Worm (Caenorhabditis elegans) whole organism, L3 larva: ENCODE data around the gene C05E4.12.
A peak's percentile ranks its signal among the peaks of the same experiment; 100 is the strongest.

Source experiments
- R02D3.7 ChIP-seq: fragments of 150-350 bp; optimal IDR thresholded peaks from 2 replicates; lab custom pipeline; 2014; ENCODE audit warnings: missing biosample characterization, missing genetic modification characterization
- ZK546.5 ChIP-seq: sonication (generic microtip); optimal IDR thresholded peaks from 2 replicates; lab custom pipeline; 2017; ENCODE audit warnings: missing biosample characterization, missing genetic modification characterization
- aly-2 ChIP-seq: fragments of 150-350 bp; optimal IDR thresholded peaks from 2 replicates; lab custom pipeline; 2014; ENCODE audit warnings: missing biosample characterization, missing genetic modification characterization
- ama-1 ChIP-seq: fragments of 150-350 bp; optimal IDR thresholded peaks from 2 replicates; lab custom pipeline; 2018
- ceh-16 ChIP-seq: sonication (generic microtip); optimal IDR thresholded peaks from 2 replicates; lab custom pipeline; 2017; ENCODE audit warnings: missing biosample characterization, missing genetic modification characterization
- ceh-28 ChIP-seq: fragments of 150-350 bp; optimal IDR thresholded peaks from 2 replicates; lab custom pipeline; 2014; ENCODE audit warnings: missing biosample characterization, missing genetic modification reagents, missing genetic modification characterization
- daf-12 ChIP-seq: fragments of 150-350 bp; optimal IDR thresholded peaks from 2 replicates; lab custom pipeline; 2014; ENCODE audit warnings: missing biosample characterization, missing genetic modification reagents, missing genetic modification characterization
- egl-27 ChIP-seq: sonication (generic microtip); optimal IDR thresholded peaks from 4 replicates; lab custom pipeline; 2017; ENCODE audit warnings: missing biosample characterization, missing genetic modification reagents, missing genetic modification characterization
- elt-2 ChIP-seq: sonication (generic microtip); optimal IDR thresholded peaks from 2 replicates; lab custom pipeline; 2016; ENCODE audit warnings: missing genetic modification reagents, mild to moderate bottlenecking, missing genetic modification characterization, missing compliant biosample characterization
- elt-3 ChIP-seq, 3 experiments: fragments of 150-350 bp in 1 of 3; sonication (generic microtip) in 2 of 3; optimal IDR thresholded peaks; 2 replicates in 2 of 3; 4 replicates in 1 of 3; lab custom pipeline; 2014 to 2017; ENCODE audit warnings: missing biosample characterization in 3 of 3, missing genetic modification characterization in 3 of 3
- fkh-10 ChIP-seq: sonication (generic microtip); optimal IDR thresholded peaks from 2 replicates; lab custom pipeline; 2017; ENCODE audit warnings: missing biosample characterization, missing genetic modification reagents, missing genetic modification characterization
- fos-1 ChIP-seq: fragments of 150-350 bp; optimal IDR thresholded peaks from 2 replicates; lab custom pipeline; 2014; ENCODE audit warnings: missing biosample characterization, missing genetic modification characterization
- hmg-11 ChIP-seq: sonication (generic microtip); optimal IDR thresholded peaks from 2 replicates; lab custom pipeline; 2016; ENCODE audit warnings: missing genetic modification characterization, missing compliant biosample characterization
- jun-1 ChIP-seq: fragments of 150-350 bp; optimal IDR thresholded peaks from 2 replicates; lab custom pipeline; 2014; ENCODE audit warnings: missing biosample characterization, missing genetic modification reagents, missing genetic modification characterization
- lin-15B ChIP-seq: fragments of 150-350 bp; optimal IDR thresholded peaks from 2 replicates; lab custom pipeline; 2014; ENCODE audit warnings: missing biosample characterization, missing genetic modification characterization
- lin-39 ChIP-seq: fragments of 150-350 bp; optimal IDR thresholded peaks from 2 replicates; lab custom pipeline; 2018; ENCODE audit warnings: missing biosample characterization, missing genetic modification reagents, missing genetic modification characterization
- lsy-12 ChIP-seq: sonication (generic microtip); optimal IDR thresholded peaks from 2 replicates; lab custom pipeline; 2016; ENCODE audit warnings: mild to moderate bottlenecking, missing genetic modification characterization, missing compliant biosample characterization
- mdl-1 ChIP-seq: fragments of 150-350 bp; optimal IDR thresholded peaks from 2 replicates; lab custom pipeline; 2014; ENCODE audit warnings: missing biosample characterization, missing genetic modification characterization
- mml-1 ChIP-seq: fragments of 150-350 bp; sonication (generic microtip); optimal IDR thresholded peaks from 3 replicates; lab custom pipeline; 2014; ENCODE audit warnings: missing biosample characterization, missing genetic modification characterization
- nfya-1 ChIP-seq: sonication (generic microtip); optimal IDR thresholded peaks from 2 replicates; lab custom pipeline; 2017; ENCODE audit warnings: missing genetic modification characterization, mild to moderate bottlenecking, missing compliant biosample characterization, antibody characterized with exemption, moderate library complexity; ENCODE audit not compliant: insufficient read depth
- nhr-11 ChIP-seq: fragments of 150-350 bp; optimal IDR thresholded peaks from 2 replicates; lab custom pipeline; 2014; ENCODE audit warnings: missing biosample characterization, missing genetic modification characterization
- nhr-12 ChIP-seq: fragments of 150-350 bp; optimal IDR thresholded peaks from 2 replicates; lab custom pipeline; 2014; ENCODE audit warnings: missing biosample characterization, missing genetic modification characterization
- nhr-23 ChIP-seq: fragments of 150-350 bp; optimal IDR thresholded peaks from 2 replicates; lab custom pipeline; 2014; ENCODE audit warnings: missing biosample characterization, missing genetic modification reagents, missing genetic modification characterization
- nhr-237 ChIP-seq: fragments of 150-350 bp; optimal IDR thresholded peaks from 2 replicates; lab custom pipeline; 2014; ENCODE audit warnings: missing biosample characterization, missing genetic modification characterization
- nhr-25 ChIP-seq: sonication (generic microtip); optimal IDR thresholded peaks from 2 replicates; lab custom pipeline; 2017; ENCODE audit warnings: missing biosample characterization, missing genetic modification characterization
- nhr-28 ChIP-seq: fragments of 150-350 bp; optimal IDR thresholded peaks from 2 replicates; lab custom pipeline; 2014; ENCODE audit warnings: missing biosample characterization, missing genetic modification characterization
- nhr-43 ChIP-seq: sonication (generic microtip); optimal IDR thresholded peaks from 2 replicates; lab custom pipeline; 2016; ENCODE audit warnings: mild to moderate bottlenecking, missing genetic modification characterization, missing compliant biosample characterization; ENCODE audit not compliant: poor library complexity, severe bottlenecking
- nhr-76 ChIP-seq: fragments of 150-350 bp; sonication (generic microtip); optimal IDR thresholded peaks from 5 replicates; lab custom pipeline; 2014; ENCODE audit warnings: missing biosample characterization, missing genetic modification characterization
- pha-4 ChIP-seq: fragments of 150-350 bp; optimal IDR thresholded peaks from 2 replicates; lab custom pipeline; 2014; ENCODE audit warnings: missing biosample characterization, missing genetic modification reagents, missing genetic modification characterization
- pqm-1 ChIP-seq: fragments of 150-350 bp; optimal IDR thresholded peaks from 2 replicates; lab custom pipeline; 2017; ENCODE audit warnings: missing biosample characterization, missing genetic modification characterization, inconsistent platforms
- skn-1 ChIP-seq: fragments of 150-350 bp; optimal IDR thresholded peaks from 2 replicates; lab custom pipeline; 2014; ENCODE audit warnings: missing biosample characterization, missing genetic modification characterization
- tbx-2 ChIP-seq: sonication (generic microtip); optimal IDR thresholded peaks from 2 replicates; lab custom pipeline; 2016; ENCODE audit warnings: mild to moderate bottlenecking, missing genetic modification characterization, missing compliant biosample characterization
- unc-39 ChIP-seq: sonication (generic microtip); optimal IDR thresholded peaks from 4 replicates; lab custom pipeline; 2017; ENCODE audit warnings: missing biosample characterization, missing genetic modification characterization
- unc-62 ChIP-seq: fragments of 150-350 bp; sonication (generic microtip); optimal IDR thresholded peaks from 4 replicates; lab custom pipeline; 2014; ENCODE audit warnings: missing biosample characterization, missing genetic modification reagents, missing genetic modification characterization
- zag-1 ChIP-seq: fragments of 150-350 bp; optimal IDR thresholded peaks from 2 replicates; lab custom pipeline; 2014; ENCODE audit warnings: missing biosample characterization, missing genetic modification characterization
- ztf-11 ChIP-seq: fragments of 150-350 bp; optimal IDR thresholded peaks from 2 replicates; lab custom pipeline; 2014; ENCODE audit warnings: missing biosample characterization, missing genetic modification characterization
- ztf-4 ChIP-seq: fragments of 150-350 bp; optimal IDR thresholded peaks from 2 replicates; lab custom pipeline; 2014; ENCODE audit warnings: missing biosample characterization, missing genetic modification characterization

C05E4.12 gene

DNA sequence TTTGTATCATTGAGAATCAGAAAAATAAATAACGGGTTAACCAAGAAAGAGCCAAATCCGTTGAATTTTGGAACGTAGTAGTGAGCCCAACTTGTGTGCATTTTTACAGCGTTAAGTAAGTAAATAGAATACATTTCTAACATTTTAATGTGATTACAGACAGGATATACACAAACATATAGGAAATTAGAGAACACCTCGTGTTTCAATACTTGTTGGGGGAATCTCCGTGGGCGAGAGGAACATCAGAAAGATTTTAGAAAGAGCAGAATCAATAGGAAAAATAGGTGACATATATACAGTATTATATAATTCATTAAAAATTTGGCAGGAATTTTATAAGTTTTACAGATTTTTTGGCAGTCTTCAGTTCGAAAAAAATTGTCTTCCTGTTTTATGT is 23.0 kb downstream of the C05E4.12 start, which contains the start of gene srj-24:
Gene srj-24 (minus strand): TSS at position 101 of the 400 bp plus-strand sequence.
- no peak for TF ChIP-seq mdl-1 (tag; lab: Kevin White, UChicago)
- TF ChIP-seq unc-62 (GFP tag; lab: Kevin White, UChicago) = no peak
- no peak for TF ChIP-seq fos-1 (tag; lab: Kevin White, UChicago)
- TF ChIP-seq mml-1 (tag; lab: Kevin White, UChicago) = no peak
- TF ChIP-seq nhr-76 = no peak
- no peak for TF ChIP-seq nhr-12 (tag; lab: Kevin White, UChicago)
- TF ChIP-seq unc-39 (tag; lab: Kevin White, UChicago) = no peak
- no peak for TF ChIP-seq nhr-237 (tag; lab: Kevin White, UChicago)
- no peak for TF ChIP-seq fkh-10 (GFP tag; lab: Kevin White, UChicago)

- TF ChIP-seq unc-62 (GFP tag; lab: Kevin White, UChicago) (no peak), lin-39 (tag; lab: Kevin White, UChicago) (no peak), elt-2 (tag; lab: Kevin White, UChicago) (no peak), nhr-43 (no peak), egl-27 (tag; lab: Kevin White, UChicago) (no peak), pqm-1 (tag; lab: Kevin White, UChicago) (no peak), ZK546.5 (no peak), nhr-25 (tag; lab: Kevin White, UChicago) (no peak), fos-1 (tag; lab: Kevin White, UChicago) (no peak), aly-2 (tag; lab: Kevin White, UChicago) (no peak), nhr-237 (tag; lab: Kevin White, UChicago) (no peak), daf-12 (no peak), skn-1 (tag; lab: Kevin White, UChicago) (no peak), nhr-28 (tag; lab: Kevin White, UChicago) (no peak), nfya-1 (tag; lab: Kevin White, UChicago) (no peak), nhr-11 (no peak), hmg-11 (tag; lab: Kevin White, UChicago) (no peak), jun-1 (tag; lab: Kevin White, UChicago) (no peak), ztf-11 (tag; lab: Kevin White, UChicago) (no peak), ama-1 (lab: Kevin White, UChicago) (no peak)
These were observed 25.6 kb downstream of the C05E4.12 start, which contains the start of gene srj-25 for ce11 chrV:736171-736570. TSS of gene srj-25 (minus strand) at chrV:736271.

DNA sequence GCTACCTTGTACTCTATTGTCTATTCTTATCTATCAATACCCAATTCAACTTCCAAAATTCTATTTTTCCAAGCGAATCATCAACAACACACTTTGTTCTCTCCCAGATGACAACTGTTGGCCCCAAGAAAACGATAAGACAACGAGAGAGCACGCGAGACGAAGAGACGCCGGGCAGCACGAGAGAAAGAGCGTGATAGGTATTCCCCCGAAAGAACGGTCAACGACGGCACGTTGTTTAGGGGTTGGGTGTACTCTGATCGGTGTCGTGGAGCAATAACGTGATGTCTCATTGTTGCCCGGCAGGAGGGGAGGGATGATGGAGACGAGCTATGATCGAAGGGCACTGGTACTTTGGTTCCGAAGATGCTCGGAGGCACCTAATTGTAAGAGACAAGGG is 30.5 kb downstream of the C05E4.12 start:
- peak; percentile 62 for TF ChIP-seq ceh-28
- peak; percentile 65 for TF ChIP-seq tbx-2
- TF ChIP-seq egl-27 (tag; lab: Kevin White, UChicago) = peak; percentile 44
- TF ChIP-seq unc-62 (GFP tag; lab: Kevin White, UChicago) = peak; percentile 74
- peak; percentile 81 for TF ChIP-seq ama-1 (lab: Kevin White, UChicago)
- no peak for TF ChIP-seq ztf-11 (tag; lab: Kevin White, UChicago)
- TF ChIP-seq lsy-12 = peak; percentile 77
- TF ChIP-seq elt-3 (tag; optimal IDR thresholded peaks at IDR 0.05; lab: Kevin White, UChicago) = peak; percentile 32 to 47 (median 37)
- no peak for TF ChIP-seq ceh-16 (tag; lab: Kevin White, UChicago)
- TF ChIP-seq R02D3.7 (tag; lab: Kevin White, UChicago) = peak; percentile 32
- no peak for TF ChIP-seq nhr-12 (tag; lab: Kevin White, UChicago)
- no peak for TF ChIP-seq ztf-4
- TF ChIP-seq nhr-237 (tag; lab: Kevin White, UChicago) = no peak
- TF ChIP-seq nfya-1 (tag; lab: Kevin White, UChicago) = peak; percentile 74
- no peak for TF ChIP-seq fos-1 (tag; lab: Kevin White, UChicago)
- TF ChIP-seq skn-1 (tag; lab: Kevin White, UChicago) = peak; percentile 55
- TF ChIP-seq jun-1 (tag; lab: Kevin White, UChicago) = peak; percentile 97
- TF ChIP-seq fkh-10 (GFP tag; lab: Kevin White, UChicago) = no peak
- TF ChIP-seq hmg-11 (tag; lab: Kevin White, UChicago) = no peak
- peak; percentile 99 for TF ChIP-seq elt-2 (tag; lab: Kevin White, UChicago)
- TF ChIP-seq nhr-11 = peak; percentile 85
- peak; percentile 74 for TF ChIP-seq nhr-25 (tag; lab: Kevin White, UChicago)
- TF ChIP-seq pha-4 (tag; lab: Kevin White, UChicago) = peak; percentile 92
- peak; percentile 98 for TF ChIP-seq pqm-1 (tag; lab: Kevin White, UChicago)
- peak; percentile 80 for TF ChIP-seq nhr-23 (tag; lab: Kevin White, UChicago)
- peak; percentile 53 for TF ChIP-seq nhr-28 (tag; lab: Kevin White, UChicago)
- peak; percentile 96 for TF ChIP-seq mdl-1 (tag; lab: Kevin White, UChicago)
- TF ChIP-seq lin-39 (tag; lab: Kevin White, UChicago) = peak; percentile 90
- no peak for TF ChIP-seq nhr-76
- TF ChIP-seq lin-15B (tag; lab: Kevin White, UChicago) = peak; percentile 46
- TF ChIP-seq zag-1 (tag; lab: Kevin White, UChicago) = no peak
- peak; percentile 94 for TF ChIP-seq nhr-43
- TF ChIP-seq, all 47 proteins: peak for 22
